Fruit fly (Drosophila melanogaster) whole organism, embryonic: ENCODE data around the gene CG17717.

Experiments used
- ATbp ChIP-seq: fragments of 200-800 bp; sonication (Bioruptor generic); optimal IDR thresholded peaks from 2 replicates; lab custom pipeline; 2017; ENCODE audit warnings: missing biosample characterization, mild to moderate bottlenecking, missing genetic modification characterization, missing genetic modification reagents
- Abd-B ChIP-seq: fragments of 200-800 bp; sonication (Bioruptor generic); optimal IDR thresholded peaks from 2 replicates; lab custom pipeline; 2018; ENCODE audit warnings: missing biosample characterization, mild to moderate bottlenecking, missing genetic modification characterization, moderate library complexity
- CG11456 ChIP-seq: fragments of 200-800 bp; sonication (Bioruptor generic); IDR thresholded peaks from 3 replicates; pipeline ENCODE4 v1.3.6; 2022; ENCODE audit warnings: missing biosample characterization, missing genetic modification characterization
- CG12104 ChIP-seq: fragments of 200-800 bp; sonication (Bioruptor generic); optimal IDR thresholded peaks from 3 replicates; lab custom pipeline; 2016; ENCODE audit warnings: missing biosample characterization, missing genetic modification characterization
- CG12391 ChIP-seq: fragments of 200-800 bp; sonication (Bioruptor generic); optimal IDR thresholded peaks from 3 replicates; lab custom pipeline; 2018; ENCODE audit warnings: missing biosample characterization, mild to moderate bottlenecking, missing genetic modification characterization, moderate library complexity
- CG13123 ChIP-seq: fragments of 200-800 bp; sonication (Bioruptor generic); optimal IDR thresholded peaks from 2 replicates; lab custom pipeline; 2016; ENCODE audit warnings: missing biosample characterization, missing genetic modification characterization
- CG13287 ChIP-seq: fragments of 200-800 bp; sonication (Bioruptor generic); IDR thresholded peaks from 2 replicates; pipeline ENCODE4 v1.3.6; 2022; ENCODE audit warnings: missing biosample characterization, missing genetic modification characterization; ENCODE audit not compliant: partially characterized antibody
- CG1647 ChIP-seq: fragments of 200-800 bp; sonication (Bioruptor generic); optimal IDR thresholded peaks from 3 replicates; lab custom pipeline; 2016; ENCODE audit warnings: missing biosample characterization, missing genetic modification characterization
- CG17385 ChIP-seq: fragments of 200-800 bp; sonication (Bioruptor generic); optimal IDR thresholded peaks from 3 replicates; lab custom pipeline; 2018; ENCODE audit warnings: missing biosample characterization, mild to moderate bottlenecking, missing genetic modification characterization
- CG17568 ChIP-seq: fragments of 200-800 bp; sonication (Bioruptor generic); optimal IDR thresholded peaks from 2 replicates; lab custom pipeline; 2018; ENCODE audit warnings: missing biosample characterization, mild to moderate bottlenecking, missing genetic modification characterization, moderate library complexity
- CG2199 ChIP-seq: fragments of 200-800 bp; sonication (Bioruptor generic); IDR thresholded peaks from 3 replicates; pipeline ENCODE4 v1.3.6; 2022; ENCODE audit warnings: missing biosample characterization, missing genetic modification characterization
- CG2678 ChIP-seq: fragments of 200-800 bp; sonication (Bioruptor generic); optimal IDR thresholded peaks from 3 replicates; lab custom pipeline; 2019; ENCODE audit warnings: missing biosample characterization, mild to moderate bottlenecking, missing genetic modification characterization, moderate library complexity
- CG2712 ChIP-seq: fragments of 200-800 bp; optimal IDR thresholded peaks from 3 replicates; lab custom pipeline; 2019; ENCODE audit warnings: missing biosample characterization, mild to moderate bottlenecking, missing genetic modification characterization, moderate library complexity
- CG2889 ChIP-seq: fragments of 200-800 bp; sonication (Bioruptor generic); IDR thresholded peaks from 3 replicates; pipeline ENCODE4 v1.3.6; 2022; ENCODE audit warnings: missing biosample characterization, missing genetic modification characterization
- CG31388 ChIP-seq: fragments of 200-800 bp; sonication (Bioruptor generic); optimal IDR thresholded peaks from 2 replicates; lab custom pipeline; 2016; ENCODE audit warnings: missing biosample characterization, missing genetic modification characterization
- CG3163 ChIP-seq: fragments of 200-800 bp; sonication (Bioruptor generic); optimal IDR thresholded peaks from 3 replicates; lab custom pipeline; 2016; ENCODE audit warnings: missing biosample characterization, missing genetic modification characterization
- CG42726 ChIP-seq: fragments of 200-800 bp; sonication (Bioruptor generic); IDR thresholded peaks from 2 replicates; pipeline ENCODE4 v1.3.6; 2022; ENCODE audit warnings: missing biosample characterization, missing genetic modification characterization; ENCODE audit not compliant: partially characterized antibody
- CG4730 ChIP-seq: fragments of 200-800 bp; sonication (Bioruptor generic); IDR thresholded peaks from 2 replicates; pipeline ENCODE4 v1.3.6; 2022; ENCODE audit warnings: missing biosample characterization, missing genetic modification characterization
- CG8281 ChIP-seq: fragments of 200-800 bp; sonication (Bioruptor generic); optimal IDR thresholded peaks from 2 replicates; lab custom pipeline; 2018; ENCODE audit warnings: missing biosample characterization, mild to moderate bottlenecking, missing genetic modification characterization, moderate library complexity
- CHES-1-like ChIP-seq: fragments of 200-800 bp; sonication (Bioruptor generic); optimal IDR thresholded peaks from 2 replicates; lab custom pipeline; 2016; ENCODE audit warnings: missing biosample characterization, missing genetic modification characterization
- CrebB ChIP-seq: fragments of 200-800 bp; sonication (Bioruptor generic); optimal IDR thresholded peaks from 3 replicates; lab custom pipeline; 2018; ENCODE audit warnings: missing biosample characterization, mild to moderate bottlenecking, missing genetic modification characterization
- Dp ChIP-seq: fragments of 200-800 bp; sonication (Bioruptor generic); optimal IDR thresholded peaks from 2 replicates; lab custom pipeline; 2018; ENCODE audit warnings: missing biosample characterization, mild to moderate bottlenecking, missing genetic modification characterization, moderate library complexity
- Hey ChIP-seq: fragments of 200-800 bp; sonication (Bioruptor generic); optimal IDR thresholded peaks from 3 replicates; lab custom pipeline; 2018; ENCODE audit warnings: missing biosample characterization, mild to moderate bottlenecking, missing genetic modification characterization
- MBD-R2 ChIP-seq: fragments of 200-800 bp; sonication (Bioruptor generic); IDR thresholded peaks from 2 replicates; pipeline ENCODE4 v1.3.6; 2022; ENCODE audit warnings: missing biosample characterization, missing genetic modification characterization
- NfI ChIP-seq: fragments of 200-800 bp; sonication (Bioruptor generic); optimal IDR thresholded peaks from 3 replicates; lab custom pipeline; 2018; ENCODE audit warnings: missing biosample characterization, mild to moderate bottlenecking, missing genetic modification characterization, moderate library complexity
- Tbp ChIP-seq: fragments of >200 bp; optimal IDR thresholded peaks from 2 replicates; lab custom pipeline; 2018; ENCODE audit warnings: missing biosample characterization, missing genetic modification characterization
- bbx ChIP-seq: fragments of 200-800 bp; sonication (Bioruptor generic); IDR thresholded peaks from 2 replicates; pipeline ENCODE4 v1.3.6; 2022; ENCODE audit warnings: missing biosample characterization, missing genetic modification characterization; ENCODE audit not compliant: partially characterized antibody
- bigmax ChIP-seq: fragments of 200-800 bp; sonication (Bioruptor generic); optimal IDR thresholded peaks from 2 replicates; lab custom pipeline; 2018; ENCODE audit warnings: missing biosample characterization, mild to moderate bottlenecking, missing genetic modification characterization
- br ChIP-seq: fragments of >200 bp; optimal IDR thresholded peaks from 2 replicates; lab custom pipeline; 2017
- btn ChIP-seq: fragments of 200-800 bp; sonication (Bioruptor generic); optimal IDR thresholded peaks from 2 replicates; lab custom pipeline; 2016; ENCODE audit warnings: missing biosample characterization, missing genetic modification characterization
- cad ChIP-seq: fragments of >200 bp; optimal IDR thresholded peaks from 2 replicates; lab custom pipeline; 2017; ENCODE audit warnings: missing biosample characterization, missing genetic modification characterization
- chif ChIP-seq, 2 experiments: fragments of 200-800 bp; sonication (Bioruptor generic); optimal IDR thresholded peaks; 3 replicates each; lab custom pipeline; 2016; ENCODE audit warnings: missing biosample characterization in 2 of 2, missing genetic modification characterization in 2 of 2
- chm ChIP-seq: fragments of 200-800 bp; sonication (Bioruptor generic); IDR thresholded peaks from 2 replicates; pipeline ENCODE4 v1.3.6; 2022; ENCODE audit warnings: missing biosample characterization, missing genetic modification characterization
- dimm ChIP-seq: fragments of 200-800 bp; sonication (Bioruptor generic); IDR thresholded peaks from 2 replicates; pipeline ENCODE4 v1.3.6; 2022; ENCODE audit warnings: missing biosample characterization, missing genetic modification characterization
- eyg ChIP-seq: fragments of 200-800 bp; sonication (Bioruptor generic); optimal IDR thresholded peaks from 3 replicates; lab custom pipeline; 2016; ENCODE audit warnings: missing biosample characterization, missing genetic modification characterization
- gce ChIP-seq: fragments of 200-800 bp; sonication (Bioruptor generic); IDR thresholded peaks from 3 replicates; pipeline ENCODE4 v1.3.6; 2022; ENCODE audit warnings: missing biosample characterization, missing genetic modification characterization
- gcm ChIP-seq: fragments of 200-800 bp; sonication (Bioruptor generic); optimal IDR thresholded peaks from 2 replicates; lab custom pipeline; 2019; ENCODE audit warnings: missing biosample characterization, mild to moderate bottlenecking, missing genetic modification characterization, moderate library complexity
- gfzf ChIP-seq: fragments of 200-800 bp; sonication (Bioruptor generic); optimal IDR thresholded peaks from 2 replicates; lab custom pipeline; 2016; ENCODE audit warnings: missing biosample characterization, mild to moderate bottlenecking, missing genetic modification characterization, moderate library complexity
- kni ChIP-seq: fragments of 200-800 bp; sonication (Bioruptor generic); optimal IDR thresholded peaks from 3 replicates; lab custom pipeline; 2017; ENCODE audit warnings: mild to moderate bottlenecking, missing biosample characterization, missing genetic modification reagents, missing genetic modification characterization
- lbe ChIP-seq: fragments of 200-800 bp; sonication (Bioruptor generic); optimal IDR thresholded peaks from 2 replicates; lab custom pipeline; 2016; ENCODE audit warnings: missing biosample characterization, mild to moderate bottlenecking, missing genetic modification characterization
- pros ChIP-seq: fragments of 200-800 bp; sonication (Bioruptor generic); optimal IDR thresholded peaks from 3 replicates; lab custom pipeline; 2019; ENCODE audit warnings: missing biosample characterization, mild to moderate bottlenecking, missing genetic modification characterization, moderate library complexity
- sc ChIP-seq, 3 experiments: fragments of >200 bp in 2 of 3; fragments of 200-800 bp in 1 of 3; sonication (Bioruptor generic) in 1 of 3; optimal IDR thresholded peaks; 2 replicates in 2 of 3; 3 replicates in 1 of 3; lab custom pipeline; 2017; ENCODE audit warnings: mild to moderate bottlenecking in 1 of 3, missing biosample characterization in 1 of 3, missing genetic modification characterization in 1 of 3, missing genetic modification reagents in 1 of 3
- scrt ChIP-seq: fragments of 200-800 bp; sonication (Bioruptor generic); optimal IDR thresholded peaks from 2 replicates; lab custom pipeline; 2018; ENCODE audit warnings: missing biosample characterization, mild to moderate bottlenecking, missing genetic modification characterization, moderate library complexity
- sens-2 ChIP-seq: fragments of 200-800 bp; sonication (Bioruptor generic); IDR thresholded peaks from 2 replicates; pipeline ENCODE4 v1.3.6; 2022; ENCODE audit warnings: missing biosample characterization, missing genetic modification characterization
- shn ChIP-seq: fragments of 200-800 bp; sonication (Bioruptor generic); optimal IDR thresholded peaks from 3 replicates; lab custom pipeline; 2016; ENCODE audit warnings: missing biosample characterization, missing genetic modification characterization
- so ChIP-seq: fragments of 200-800 bp; sonication (Bioruptor generic); IDR thresholded peaks from 3 replicates; pipeline ENCODE4 v1.3.6; 2022; ENCODE audit warnings: missing biosample characterization, missing genetic modification characterization
- tll ChIP-seq, 2 experiments: fragments of 200-800 bp in 1 of 2; fragments of >200 bp in 1 of 2; sonication (Bioruptor generic) in 1 of 2; optimal IDR thresholded peaks; 2 replicates each; lab custom pipeline; 2017 to 2019; ENCODE audit warnings: missing biosample characterization in 2 of 2, missing genetic modification characterization in 2 of 2, mild to moderate bottlenecking in 1 of 2, moderate library complexity in 1 of 2
- unc-4 ChIP-seq: fragments of 200-800 bp; sonication (Bioruptor generic); IDR thresholded peaks from 2 replicates; pipeline ENCODE4 v1.3.6; 2022; ENCODE audit warnings: missing biosample characterization, missing genetic modification characterization; ENCODE audit not compliant: partially characterized antibody
- vfl ChIP-seq: fragments of 200-800 bp; sonication (Bioruptor generic); optimal IDR thresholded peaks from 2 replicates; lab custom pipeline; 2016; ENCODE audit warnings: missing biosample characterization, missing genetic modification characterization

The CG17717 gene

dm6 chrX:6601641-6602276 is 12.7 kb downstream of the CG17717 start (continued):
- TF ChIP-seq sens-2 (GFP tag; lab: Robert Waterston, UW) (peak; percentile 85), CG17568 (peak; percentile 89), bbx (GFP tag; lab: Robert Waterston, UW) (peak; percentile 47; the same call in 1 of the 2 replicates), CrebB (tag; lab: Kevin White, UChicago) (peak; percentile 79), CG8281 (tag; lab: Kevin White, UChicago) (peak; percentile 80), CG42726 (GFP tag; lab: Robert Waterston, UW) (peak; percentile 7; the same call in 1 of the 2 replicates), CG11456 (GFP tag; lab: Robert Waterston, UW) (peak; percentile 86), CG2712 (peak; percentile 95), CG3163 (peak; percentile 46), Abd-B (peak; percentile 88), MBD-R2 (GFP tag; lab: Robert Waterston, UW) (peak; percentile 52), kni (GFP tag; lab: Kevin White, UChicago) (peak; percentile 74), CG17385 (peak; percentile 89), CG1647 (GFP tag; lab: Kevin White, UChicago) (peak; percentile 65), CG13123 (peak; percentile 74), CG12391 (tag; lab: Kevin White, UChicago) (peak; percentile 94), CHES-1-like (GFP tag; lab: Kevin White, UChicago) (peak; percentile 70), ATbp (GFP tag; lab: Kevin White, UChicago) (peak; percentile 92), cad (no peak), CG2199 (peak; percentile 78; the same call in 2 of the 3 replicates), gfzf (GFP tag; lab: Kevin White, UChicago) (no peak), unc-4 (GFP tag; lab: Robert Waterston, UW) (no peak), CG13287 (no peak), br (lab: Kevin White, UChicago) (no peak), gcm (GFP tag; lab: Kevin White, UChicago) (peak; percentile 92), lbe (GFP tag; lab: Kevin White, UChicago) (peak; percentile 75), chif (GFP tag; optimal IDR thresholded peaks at IDR 0.05; lab: Kevin White, UChicago) (peak; percentile 75 to 84), gce (GFP tag; lab: Robert Waterston, UW) (peak; percentile 78; the same call in 2 of the 3 replicates), shn (peak; percentile 61), CG2889 (peak; percentile 87), CG31388 (peak; percentile 47), CG4730 (GFP tag; lab: Robert Waterston, UW) (peak; percentile 83), Dp (GFP tag; lab: Kevin White, UChicago) (no peak), bigmax (GFP tag; lab: Kevin White, UChicago) (no peak), NfI (GFP tag; lab: Kevin White, UChicago) (peak; percentile 93), dimm (GFP tag; lab: Robert Waterston, UW) (peak; percentile 57; the same call in 1 of the 2 replicates), CG12104 (GFP tag; lab: Kevin White, UChicago) (peak; percentile 88), vfl (peak; percentile 87), btn (GFP tag; lab: Kevin White, UChicago) (peak; percentile 72), pros (peak; percentile 94), Hey (tag; lab: Kevin White, UChicago) (peak; percentile 34), sc (optimal IDR thresholded peaks at IDR 0.05; lab: Kevin White, UChicago) (no peak), sc (GFP tag; optimal IDR thresholded peaks at IDR 0.05; lab: Kevin White, UChicago) (peak; percentile 77), Tbp (GFP tag; lab: Kevin White, UChicago) (no peak), scrt (GFP tag; lab: Kevin White, UChicago) (peak; percentile 85), so (GFP tag; lab: Robert Waterston, UW) (peak; percentile 90), chm (peak; percentile 72), tll (GFP tag; optimal IDR thresholded peaks at IDR 0.05; lab: Kevin White, UChicago) (peak in 1 of 2 experiments; percentile 15), eyg (GFP tag; lab: Kevin White, UChicago) (peak; percentile 79), CG2678 (peak; percentile 96)
